Worm (Caenorhabditis elegans) whole organism, L4 larva: ENCODE measurements around the gene srgp-1.
A peak's percentile ranks its signal among the peaks of the same experiment; 100 is the strongest.

Experiments used
- F49E8.2 ChIP-seq: sonication (generic microtip); optimal IDR thresholded peaks from 2 replicates; lab custom pipeline; 2016; ENCODE audit warnings: missing compliant biosample characterization, mild to moderate bottlenecking, missing genetic modification characterization, borderline replicate concordance
- T20F7.1 ChIP-seq: fragments of 200-800 bp; sonication (Bioruptor generic); optimal IDR thresholded peaks from 2 replicates; lab custom pipeline; 2018; ENCODE audit warnings: mild to moderate bottlenecking, missing genetic modification characterization, missing compliant biosample characterization
- T26A8.4 ChIP-seq: fragments of 200-800 bp; sonication (Bioruptor generic); IDR thresholded peaks from 2 replicates; pipeline ENCODE4 v1.3.6; 2022; ENCODE audit warnings: missing genetic modification characterization, missing compliant biosample characterization
- Y105C5A.15 ChIP-seq: fragments of 200-800 bp; sonication (Bioruptor generic); IDR thresholded peaks from 2 replicates; pipeline ENCODE4 v1.3.6; 2022; ENCODE audit warnings: missing genetic modification characterization, missing compliant biosample characterization
- ZK337.2 ChIP-seq: fragments of 200-800 bp; sonication (Bioruptor generic); IDR thresholded peaks from 2 replicates; pipeline ENCODE4 v1.3.6; 2022; ENCODE audit warnings: missing genetic modification reagents, missing genetic modification characterization, missing compliant biosample characterization
- aha-1 ChIP-seq: fragments of 150-350 bp; peaks from one replicate; lab custom pipeline; 2014; ENCODE audit warnings: missing biosample characterization, missing genetic modification characterization
- aly-2 ChIP-seq: sonication (generic microtip); optimal IDR thresholded peaks from 2 replicates; lab custom pipeline; 2018; ENCODE audit warnings: missing biosample characterization, missing genetic modification characterization
- ama-1 ChIP-seq: fragments of 150-350 bp; optimal IDR thresholded peaks from 2 replicates; lab custom pipeline; 2014; ENCODE audit warnings: inconsistent platforms, mixed read lengths
- ceh-20 ChIP-seq: fragments of 200-800 bp; sonication (Bioruptor generic); IDR thresholded peaks from 2 replicates; pipeline ENCODE4 v1.3.6; 2022; ENCODE audit warnings: missing genetic modification reagents, missing genetic modification characterization, missing compliant biosample characterization
- ceh-82 ChIP-seq: sonication (generic microtip); optimal IDR thresholded peaks from 2 replicates; lab custom pipeline; 2017; ENCODE audit warnings: missing biosample characterization, missing genetic modification characterization
- ctbp-1 ChIP-seq: fragments of 200-800 bp; sonication (Bioruptor generic); IDR thresholded peaks from 2 replicates; pipeline ENCODE4 v1.3.6; 2022; ENCODE audit warnings: missing genetic modification reagents, missing genetic modification characterization, missing compliant biosample characterization
- daf-19 ChIP-seq: fragments of 200-800 bp; sonication (Bioruptor generic); conservative IDR thresholded peaks from 2 replicates; pipeline ENCODE4 v1.3.6; 2022; ENCODE audit warnings: missing genetic modification characterization, missing compliant biosample characterization
- daf-8 ChIP-seq: fragments of 200-800 bp; sonication (Bioruptor generic); IDR thresholded peaks from 2 replicates; pipeline ENCODE4 v1.3.6; 2022; ENCODE audit warnings: missing genetic modification characterization, missing compliant biosample characterization
- dmd-8 ChIP-seq: fragments of 200-800 bp; sonication (Bioruptor generic); IDR thresholded peaks from 2 replicates; pipeline ENCODE4 v1.3.6; 2022; ENCODE audit warnings: missing genetic modification characterization, missing compliant biosample characterization
- dpl-1 ChIP-seq: fragments of 150-350 bp; optimal IDR thresholded peaks from 2 replicates; lab custom pipeline; 2014; ENCODE audit warnings: missing biosample characterization, missing genetic modification reagents, missing genetic modification characterization
- duxl-1 ChIP-seq: sonication (generic microtip); optimal IDR thresholded peaks from 2 replicates; lab custom pipeline; 2016; ENCODE audit warnings: mild to moderate bottlenecking, missing genetic modification characterization, moderate library complexity, missing compliant biosample characterization; ENCODE audit not compliant: poor library complexity
- dve-1 ChIP-seq: sonication (generic microtip); optimal IDR thresholded peaks from 2 replicates; lab custom pipeline; 2017; ENCODE audit warnings: antibody characterized with exemption, mild to moderate bottlenecking, missing genetic modification characterization, missing compliant biosample characterization; ENCODE audit not compliant: insufficient read depth
- egl-27 ChIP-seq: sonication (generic microtip); optimal IDR thresholded peaks from 3 replicates; lab custom pipeline; 2017; ENCODE audit warnings: missing biosample characterization, missing genetic modification reagents, missing genetic modification characterization
- hif-1 ChIP-seq, 2 experiments: sonication (generic microtip); optimal IDR thresholded peaks; 2 replicates each; lab custom pipeline; 2016 to 2017; ENCODE audit warnings: missing compliant biosample characterization in 2 of 2, missing genetic modification characterization in 2 of 2, missing genetic modification reagents in 2 of 2, missing genotype in 2 of 2, mild to moderate bottlenecking in 1 of 2
- hlh-11 ChIP-seq: fragments of 200-800 bp; sonication (Bioruptor generic); optimal IDR thresholded peaks from 2 replicates; lab custom pipeline; 2018; ENCODE audit warnings: mild to moderate bottlenecking, missing genetic modification characterization, missing compliant biosample characterization
- hlh-30 ChIP-seq: sonication (generic microtip); optimal IDR thresholded peaks from 2 replicates; lab custom pipeline; 2017; ENCODE audit warnings: antibody characterized with exemption, mild to moderate bottlenecking, missing genetic modification characterization, missing compliant biosample characterization; ENCODE audit not compliant: insufficient read depth
- hmg-1.1 ChIP-seq: fragments of 200-800 bp; sonication (Bioruptor generic); IDR thresholded peaks from 2 replicates; pipeline ENCODE4 v1.3.6; 2022; ENCODE audit warnings: missing genetic modification reagents, missing genetic modification characterization, missing compliant biosample characterization
- jun-1 ChIP-seq: fragments of 150-350 bp; optimal IDR thresholded peaks from 2 replicates; lab custom pipeline; 2014; ENCODE audit warnings: missing biosample characterization, missing genetic modification reagents, missing genetic modification characterization
- lim-7 ChIP-seq: fragments of 200-800 bp; sonication (Bioruptor generic); IDR thresholded peaks from 2 replicates; pipeline ENCODE4 v1.3.6; 2022; ENCODE audit warnings: missing genetic modification characterization, missing compliant biosample characterization
- lin-39 ChIP-seq: fragments of 150-350 bp; optimal IDR thresholded peaks from 2 replicates; lab custom pipeline; 2014; ENCODE audit warnings: missing biosample characterization, missing genetic modification reagents, missing genetic modification characterization
- lsy-2 ChIP-seq, 2 experiments: fragments of 150-350 bp in 1 of 2; sonication (generic microtip) in 1 of 2; optimal IDR thresholded peaks; 2 replicates each; lab custom pipeline; 2014 to 2017; ENCODE audit warnings: missing biosample characterization in 2 of 2, missing genetic modification characterization in 2 of 2
- madf-5 ChIP-seq, 2 experiments: fragments of 200-800 bp; sonication (Bioruptor generic); IDR thresholded peaks; 2 replicates each; pipeline ENCODE4 v1.3.6; 2022; ENCODE audit warnings: missing compliant biosample characterization in 2 of 2, missing genetic modification characterization in 2 of 2
- mep-1 ChIP-seq: fragments of 150-350 bp; sonication (generic microtip); optimal IDR thresholded peaks from 3 replicates; lab custom pipeline; 2014; ENCODE audit warnings: missing biosample characterization, missing genetic modification characterization
- mxl-2 ChIP-seq: fragments of 200-800 bp; sonication (Bioruptor generic); conservative IDR thresholded peaks from 2 replicates; pipeline ENCODE4 v1.3.6; 2022; ENCODE audit warnings: missing genetic modification reagents, missing genetic modification characterization, missing compliant biosample characterization
- mxl-3 ChIP-seq: fragments of 200-800 bp; sonication (Bioruptor generic); optimal IDR thresholded peaks from 2 replicates; lab custom pipeline; 2018; ENCODE audit warnings: mild to moderate bottlenecking, missing genetic modification characterization, missing compliant biosample characterization
- nhr-10 ChIP-seq: fragments of 150-350 bp; optimal IDR thresholded peaks from 2 replicates; lab custom pipeline; 2014; ENCODE audit warnings: missing biosample characterization, missing genetic modification characterization
- nhr-102 ChIP-seq: sonication (generic microtip); optimal IDR thresholded peaks from 2 replicates; lab custom pipeline; 2016; ENCODE audit warnings: mild to moderate bottlenecking, missing genetic modification characterization, moderate library complexity, missing compliant biosample characterization
- nhr-25 ChIP-seq: sonication (generic microtip); optimal IDR thresholded peaks from 2 replicates; lab custom pipeline; 2017; ENCODE audit warnings: missing genetic modification characterization, mild to moderate bottlenecking, missing compliant biosample characterization, antibody characterized with exemption, moderate library complexity, borderline replicate concordance; ENCODE audit not compliant: insufficient read depth
- nhr-28 ChIP-seq: fragments of 150-350 bp; optimal IDR thresholded peaks from 2 replicates; lab custom pipeline; 2014; ENCODE audit warnings: missing biosample characterization, missing genetic modification characterization
- nhr-48 ChIP-seq: sonication (generic microtip); optimal IDR thresholded peaks from 2 replicates; lab custom pipeline; 2016; ENCODE audit warnings: mild to moderate bottlenecking, missing genetic modification characterization, missing compliant biosample characterization
- nhr-77 ChIP-seq: fragments of 150-350 bp; optimal IDR thresholded peaks from 2 replicates; lab custom pipeline; 2014; ENCODE audit warnings: missing biosample characterization, missing genetic modification characterization
- pha-4 ChIP-seq, 2 experiments: fragments of 150-350 bp in 1 of 2; fragments of 200-800 bp in 1 of 2; sonication (Bioruptor generic) in 1 of 2; IDR thresholded peaks in 1 of 2; optimal IDR thresholded peaks in 1 of 2; 2 replicates each; pipeline versions ENCODE4 v1.3.6 to Lab custom; 2014 to 2022; ENCODE audit warnings: missing genetic modification characterization in 2 of 2, missing genetic modification reagents in 2 of 2, missing biosample characterization in 1 of 2, missing compliant biosample characterization in 1 of 2
- rbr-2 ChIP-seq: sonication (generic microtip); optimal IDR thresholded peaks from 2 replicates; lab custom pipeline; 2016; ENCODE audit warnings: missing genotype, missing genetic modification characterization, missing compliant biosample characterization
- sdz-12 ChIP-seq: fragments of 200-800 bp; sonication (Bioruptor generic); optimal IDR thresholded peaks from 2 replicates; lab custom pipeline; 2018; ENCODE audit warnings: mild to moderate bottlenecking, missing genetic modification characterization, missing compliant biosample characterization
- set-16 ChIP-seq: fragments of 200-800 bp; sonication (Bioruptor generic); IDR thresholded peaks from 2 replicates; pipeline ENCODE4 v1.3.6; 2022; ENCODE audit warnings: missing genetic modification reagents, missing genetic modification characterization, missing compliant biosample characterization
- skn-1 ChIP-seq: fragments of 150-350 bp; optimal IDR thresholded peaks from 2 replicates; lab custom pipeline; 2014; ENCODE audit warnings: missing biosample characterization, missing genetic modification characterization
- snpc-4 ChIP-seq: fragments of 150-350 bp; optimal IDR thresholded peaks from 2 replicates; lab custom pipeline; 2014; ENCODE audit warnings: missing biosample characterization, missing genetic modification characterization
- spr-1 ChIP-seq: sonication (generic microtip); optimal IDR thresholded peaks from 2 replicates; lab custom pipeline; 2016; ENCODE audit warnings: mild to moderate bottlenecking, missing genetic modification characterization, missing compliant biosample characterization
- spr-3 ChIP-seq: fragments of 200-800 bp; sonication (Bioruptor generic); optimal IDR thresholded peaks from 2 replicates; lab custom pipeline; 2018; ENCODE audit warnings: mild to moderate bottlenecking, missing genetic modification characterization, missing compliant biosample characterization
- unc-130 ChIP-seq: sonication (generic microtip); optimal IDR thresholded peaks from 2 replicates; lab custom pipeline; 2016; ENCODE audit warnings: missing genetic modification reagents, missing genetic modification characterization, missing compliant biosample characterization
- unc-39 ChIP-seq: sonication (generic microtip); optimal IDR thresholded peaks from 2 replicates; lab custom pipeline; 2017; ENCODE audit warnings: missing biosample characterization, missing genetic modification characterization
- vab-7 ChIP-seq: fragments of 200-800 bp; sonication (Bioruptor generic); IDR thresholded peaks from 2 replicates; pipeline ENCODE4 v1.3.6; 2022; ENCODE audit warnings: missing genetic modification reagents, missing genetic modification characterization, missing compliant biosample characterization
- zag-1 ChIP-seq: fragments of 150-350 bp; optimal IDR thresholded peaks from 2 replicates; lab custom pipeline; 2014; ENCODE audit warnings: missing biosample characterization, missing genetic modification characterization
- zfp-2 ChIP-seq: sonication (generic microtip); optimal IDR thresholded peaks from 2 replicates; lab custom pipeline; 2016; ENCODE audit warnings: mild to moderate bottlenecking, missing genetic modification characterization, missing compliant biosample characterization
- ztf-11 ChIP-seq: fragments of 150-350 bp; optimal IDR thresholded peaks from 2 replicates; lab custom pipeline; 2014; ENCODE audit warnings: missing biosample characterization, missing genetic modification characterization

srgp-1 gene

DNA sequence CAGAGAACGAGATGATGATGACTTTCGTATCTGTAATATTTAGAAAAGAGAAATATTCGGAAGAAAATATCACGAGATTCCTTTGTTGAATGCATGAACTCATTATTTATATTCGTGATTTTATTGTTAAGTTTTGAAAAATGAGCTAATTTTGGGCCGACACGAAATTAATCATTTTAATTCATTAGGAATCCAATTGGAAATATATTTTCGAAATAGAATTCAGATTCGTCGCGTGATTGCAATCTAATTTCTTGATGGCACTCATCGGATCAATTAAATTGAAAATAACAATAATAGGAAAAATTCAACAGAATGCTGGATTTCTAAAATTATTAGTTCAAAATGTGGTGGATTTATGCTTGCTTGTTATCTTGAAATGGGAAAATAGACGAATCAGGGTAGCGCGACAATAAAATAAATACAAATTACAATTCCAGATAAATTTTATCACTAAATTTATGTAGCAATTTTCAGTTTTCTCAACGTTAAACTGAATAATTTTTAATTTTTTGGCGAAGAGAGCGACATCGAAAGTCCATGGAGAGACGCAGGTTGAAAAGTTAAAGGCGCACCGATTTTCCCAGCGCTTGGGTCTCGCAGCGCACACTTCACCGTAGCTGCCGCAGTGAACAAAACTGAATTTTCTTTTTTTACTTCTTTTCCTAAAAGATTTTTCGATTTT is 31.6 kb downstream of the srgp-1 start (continued):
- TF ChIP-seq daf-8 (GFP tag; lab: Robert Waterston, UW) = no peak
- peak; percentile 58 for TF ChIP-seq hmg-1.1
- peak; percentile 89 for TF ChIP-seq aha-1 (tag; lab: Kevin White, UChicago)
- TF ChIP-seq ctbp-1 = 0 out of 2 replicates have a peak, but pooled peaks have one; percentile 30
- TF ChIP-seq madf-5 (GFP tag; IDR thresholded peaks at IDR 0.05; lab: Robert Waterston, UW) = no peak
- peak; percentile 9; the same call in 1 of the 2 replicates for TF ChIP-seq set-16 (GFP tag; lab: Robert Waterston, UW)
- peak; percentile 46 for TF ChIP-seq hlh-11 (tag; lab: Kevin White, UChicago)
- TF ChIP-seq mxl-3 (GFP tag; lab: Kevin White, UChicago) = no peak
- TF ChIP-seq hlh-30 = peak; percentile 48
- TF ChIP-seq nhr-77 = peak; percentile 7
- TF ChIP-seq sdz-12 = peak; percentile 42
- TF ChIP-seq unc-39 (tag; lab: Kevin White, UChicago) = no peak
- TF ChIP-seq nhr-10 (tag; lab: Kevin White, UChicago) = no peak
- peak in 1 of 2 experiments; percentile 42 for TF ChIP-seq hif-1 (tag; optimal IDR thresholded peaks at IDR 0.05; lab: Kevin White, UChicago)
- no peak for TF ChIP-seq lim-7 (GFP tag; lab: Robert Waterston, UW)
- no peak for TF ChIP-seq ztf-11 (tag; lab: Kevin White, UChicago)
- TF ChIP-seq nhr-28 (tag; lab: Kevin White, UChicago) = peak; percentile 31
- TF ChIP-seq jun-1 = no peak
- no peak for TF ChIP-seq skn-1
- TF ChIP-seq F49E8.2 (tag; lab: Kevin White, UChicago) = no peak
- peak; percentile 57; the same call in 1 of the 2 replicates for TF ChIP-seq pha-4 (GFP tag; IDR thresholded peaks at IDR 0.05; lab: Robert Waterston, UW)
- no peak for TF ChIP-seq pha-4 (tag; optimal IDR thresholded peaks at IDR 0.05; lab: Kevin White, UChicago)
- TF ChIP-seq Y105C5A.15 (GFP tag; lab: Robert Waterston, UW) = no peak
- no peak for TF ChIP-seq zfp-2
- TF ChIP-seq aly-2 (tag; lab: Kevin White, UChicago) = no peak
- peak; percentile 70 for TF ChIP-seq mep-1
- peak; percentile 16 to 94 for TF ChIP-seq lsy-2 (tag; optimal IDR thresholded peaks at IDR 0.05; lab: Kevin White, UChicago)
- TF ChIP-seq mxl-2 (GFP tag; lab: Robert Waterston, UW) = no peak
- no peak for TF ChIP-seq ceh-82 (tag; lab: Kevin White, UChicago)
- TF ChIP-seq nhr-102 (tag; lab: Kevin White, UChicago) = peak; percentile 54
- no peak for TF ChIP-seq snpc-4 (tag; lab: Kevin White, UChicago)
- peak; percentile 14 for TF ChIP-seq ama-1 (lab: Kevin White, UChicago)
- TF ChIP-seq vab-7 (GFP tag; lab: Robert Waterston, UW) = no peak
- TF ChIP-seq egl-27 (tag; lab: Kevin White, UChicago) = no peak
- no peak for TF ChIP-seq T20F7.1
- TF ChIP-seq nhr-48 (tag; lab: Kevin White, UChicago) = peak; percentile 35
- no peak for TF ChIP-seq duxl-1 (tag; lab: Kevin White, UChicago)
- no peak for TF ChIP-seq lin-39 (tag; lab: Kevin White, UChicago)
- TF ChIP-seq daf-19 (GFP tag; lab: Robert Waterston, UW) = no peak
- peak; percentile 70 for TF ChIP-seq rbr-2 (tag; lab: Kevin White, UChicago)
- TF ChIP-seq T26A8.4 (GFP tag; lab: Robert Waterston, UW) = peak; percentile 58
- peak; percentile 37 for TF ChIP-seq unc-130 (GFP tag; lab: Kevin White, UChicago)
- peak; percentile 63 for TF ChIP-seq dpl-1 (GFP tag; lab: Kevin White, UChicago)
- TF ChIP-seq spr-1 (tag; lab: Kevin White, UChicago) = peak; percentile 54
- TF ChIP-seq nhr-25 = no peak
- no peak for TF ChIP-seq ceh-20 (GFP tag; lab: Robert Waterston, UW)
- TF ChIP-seq spr-3 (GFP tag; lab: Kevin White, UChicago) = no peak
- TF ChIP-seq dve-1 = peak; percentile 80
- no peak for TF ChIP-seq ZK337.2
- no peak for TF ChIP-seq zag-1 (tag; lab: Kevin White, UChicago)
- TF ChIP-seq dmd-8 (GFP tag; lab: Robert Waterston, UW) = no peak
